Fruit fly (Drosophila melanogaster): ENCODE measurements around the gene Fur1.

The Fur1 gene

dm6 chr3R:25339952-25340351 lies 132.9 kb downstream of the Fur1 start, which contains the start of gene rha:
Gene rha, plus strand, starts transcription at chr3R:25340252.
- TF ChIP-seq Hr39 (GFP tag; optimal IDR thresholded peaks at IDR 0.05) (no peak), Sox14 (GFP tag; optimal IDR thresholded peaks at IDR 0.05) (no peak), CG10669 (GFP tag; optimal IDR thresholded peaks at IDR 0.05) (no peak), Lpt (GFP tag; optimal IDR thresholded peaks at IDR 0.05) (no peak), CG11762 (GFP tag; optimal IDR thresholded peaks at IDR 0.05; ENCODE audit: insufficient read depth) (no peak), eg (GFP tag; IDR thresholded peaks at IDR 0.05) (no peak), CG34406 (GFP tag; optimal IDR thresholded peaks at IDR 0.05) (no peak), CG15336 (GFP tag; IDR thresholded peaks at IDR 0.05) (no peak), CG31627 (GFP tag; optimal IDR thresholded peaks at IDR 0.05) (no peak), achi (GFP tag; optimal IDR thresholded peaks at IDR 0.05) (no peak), ss (GFP tag; optimal IDR thresholded peaks at IDR 0.05) (no peak), CG11902 (GFP tag; optimal IDR thresholded peaks at IDR 0.05) (no peak), esn (GFP tag; optimal IDR thresholded peaks at IDR 0.05) (no peak), CG16779 (tag; optimal IDR thresholded peaks at IDR 0.05) (no peak), Blimp-1 (GFP tag; optimal IDR thresholded peaks at IDR 0.05) (no peak), Hr4 (GFP tag; optimal IDR thresholded peaks at IDR 0.05) (no peak), CG11294 (GFP tag; IDR thresholded peaks at IDR 0.05) (no peak)

- TF ChIP-seq Smox (GFP tag; optimal IDR thresholded peaks at IDR 0.05) = no peak
- no peak for TF ChIP-seq CG6854 (GFP tag; optimal IDR thresholded peaks at IDR 0.05)
- TF ChIP-seq Sox102F (GFP tag; optimal IDR thresholded peaks at IDR 0.05) = no peak
- TF ChIP-seq CG11902 (GFP tag; optimal IDR thresholded peaks at IDR 0.05) = no peak
- no peak for TF ChIP-seq CG8319 (GFP tag; optimal IDR thresholded peaks at IDR 0.05)
- no peak for TF ChIP-seq Ets96B (tag; optimal IDR thresholded peaks at IDR 0.05)
- no peak for TF ChIP-seq svp (GFP tag)
- TF ChIP-seq Eip75B (GFP tag; optimal IDR thresholded peaks at IDR 0.05) = no peak
- no peak for TF ChIP-seq achi (GFP tag; optimal IDR thresholded peaks at IDR 0.05)
- TF ChIP-seq Blimp-1 (GFP tag; optimal IDR thresholded peaks at IDR 0.05) = no peak
- TF ChIP-seq Hr39 (GFP tag; optimal IDR thresholded peaks at IDR 0.05) = no peak
- no peak for TF ChIP-seq fd59A (GFP tag; optimal IDR thresholded peaks at IDR 0.05)
- TF ChIP-seq net (GFP tag; optimal IDR thresholded peaks at IDR 0.05) = no peak
- TF ChIP-seq Gug (GFP tag; IDR thresholded peaks at IDR 0.05) = no peak
- TF ChIP-seq CG34406 (GFP tag; optimal IDR thresholded peaks at IDR 0.05) = no peak
- no peak for TF ChIP-seq CG9139 (GFP tag; optimal IDR thresholded peaks at IDR 0.05)
Measured at dm6 chr3R:25335065-25335464, 137.8 kb downstream of the Fur1 start, which contains the start of the genes CG10669 and CG11902. Gene CG10669, minus strand, starts transcription at chr3R:25335243. Gene CG11902, plus strand, starts transcription at chr3R:25335257.

dm6 chr3R:25331103-25331502 lies 141.8 kb downstream of the Fur1 start, which contains the start of gene CHKov2:
Gene CHKov2, minus strand, starts transcription at chr3R:25331203.
- TF ChIP-seq CG11902 (GFP tag; optimal IDR thresholded peaks at IDR 0.05) (no peak), Gug (GFP tag; IDR thresholded peaks at IDR 0.05) (no peak), cyc (GFP tag; optimal IDR thresholded peaks at IDR 0.05) (no peak), CG8119 (GFP tag; IDR thresholded peaks at IDR 0.05) (no peak), CG9139 (GFP tag; optimal IDR thresholded peaks at IDR 0.05) (no peak), Eip75B (GFP tag; optimal IDR thresholded peaks at IDR 0.05) (no peak), CG6276 (GFP tag; optimal IDR thresholded peaks at IDR 0.05) (no peak)

- TF ChIP-seq CG15336 (GFP tag; IDR thresholded peaks at IDR 0.05) = 0 out of 2 replicates have a peak, but pooled peaks have one; percentile 21
- no peak for TF ChIP-seq eg (GFP tag; IDR thresholded peaks at IDR 0.05)
- TF ChIP-seq vri (GFP tag; optimal IDR thresholded peaks at IDR 0.05) = peak; percentile 30
Measured at dm6 chr3R:25329079-25329478, 143.8 kb downstream of the Fur1 start, which contains the start of gene CHKov1. Gene CHKov1, minus strand, starts transcription at chr3R:25329316.

- TF ChIP-seq eg (GFP tag; IDR thresholded peaks at IDR 0.05) = 0 out of 3 replicates have a peak, but pooled peaks have one; percentile 17
- TF ChIP-seq CG8119 (GFP tag; IDR thresholded peaks at IDR 0.05) = 0 out of 3 replicates have a peak, but pooled peaks have one; percentile 28
Measured at dm6 chr3R:25328540-25328939, 144.3 kb downstream of the Fur1 start.

Data from whole organism, prepupa.